Fruit fly (Drosophila melanogaster) whole organism: ENCODE results near the gene P5CDh1.

ENCODE experiments used
- CG8478 ChIP-seq: fragments of >200 bp; optimal IDR thresholded peaks from 2 replicates; lab custom pipeline; 2018; ENCODE audit warnings: inconsistent platforms
- Dll ChIP-seq: fragments of >200 bp; optimal IDR thresholded peaks from 2 replicates; lab custom pipeline; 2017
- EcR ChIP-seq, 2 experiments: fragments of >200 bp; optimal IDR thresholded peaks; 2 replicates each; lab custom pipeline; 2017; ENCODE audit warnings: missing biosample characterization in 2 of 2, missing genetic modification characterization in 2 of 2, missing genetic modification reagents in 2 of 2
- pan ChIP-seq: fragments of >200 bp; optimal IDR thresholded peaks from 2 replicates; lab custom pipeline; 2017
- psq ChIP-seq: fragments of >200 bp; optimal IDR thresholded peaks from 2 replicates; lab custom pipeline; 2017
- usp ChIP-seq: fragments of >200 bp; optimal IDR thresholded peaks from 2 replicates; lab custom pipeline; 2017; ENCODE audit warnings: missing biosample characterization, missing genetic modification characterization, mixed read lengths

dm6 chr3L:21841079-21841478, at the start of gene P5CDh1:
- TF ChIP-seq pan (lab: Kevin White, UChicago) (no peak), EcR (GFP tag; optimal IDR thresholded peaks at IDR 0.05; lab: Kevin White, UChicago) (no peak), Dll (lab: Kevin White, UChicago) (peak; percentile 36), usp (GFP tag; lab: Kevin White, UChicago) (no peak), psq (lab: Kevin White, UChicago) (no peak), CG8478 (lab: Kevin White, UChicago) (no peak)
